Worm (Caenorhabditis elegans): ENCODE results near the gene sshk-1.

- no peak for TF ChIP-seq hnd-1 (tag; optimal IDR thresholded peaks at IDR 0.05)
- no peak for TF ChIP-seq sea-1 (GFP tag; conservative IDR thresholded peaks at IDR 0.05)
- TF ChIP-seq ceh-13 (GFP tag; optimal IDR thresholded peaks at IDR 0.05): no peak
- no peak for TF ChIP-seq aly-1 (tag; optimal IDR thresholded peaks at IDR 0.05)
- TF ChIP-seq ama-1 (optimal IDR thresholded peaks at IDR 0.05): no peak
- TF ChIP-seq ets-7 (tag; optimal IDR thresholded peaks at IDR 0.05): no peak
- TF ChIP-seq pes-1 (GFP tag; IDR thresholded peaks at IDR 0.05): no peak
Measured at ce11 chrV:20790011-20790410, 25.9 kb upstream of the sshk-1 start, which contains the start of gene Y44A6D.1.

All from whole organism, early embryonic.